Worm (Caenorhabditis elegans) whole organism, young adult: ENCODE measurements around the gene F10A3.17.

ENCODE experiments used
- B0019.2 ChIP-seq: fragments of 200-800 bp; sonication (Bioruptor generic); conservative IDR thresholded peaks from 2 replicates; pipeline ENCODE4 v1.3.6; 2022; ENCODE audit warnings: missing genetic modification reagents, missing genetic modification characterization, missing compliant biosample characterization
- C06A6.2 ChIP-seq: fragments of 200-800 bp; sonication (Bioruptor generic); conservative IDR thresholded peaks from 2 replicates; pipeline ENCODE4 v1.3.6; 2022; ENCODE audit warnings: missing genetic modification characterization, missing compliant biosample characterization
- C17E4.6 ChIP-seq: fragments of 200-800 bp; sonication (Bioruptor generic); IDR thresholded peaks from 2 replicates; pipeline ENCODE4 v1.3.6; 2022; ENCODE audit warnings: missing genetic modification reagents, missing genetic modification characterization, missing compliant biosample characterization
- F22D6.2 ChIP-seq: sonication (generic microtip); optimal IDR thresholded peaks from 2 replicates; lab custom pipeline; 2016; ENCODE audit warnings: mild to moderate bottlenecking, missing genetic modification characterization, missing compliant biosample characterization
- F49E8.2 ChIP-seq: sonication (generic microtip); optimal IDR thresholded peaks from 3 replicates; lab custom pipeline; 2017; ENCODE audit warnings: missing genetic modification characterization, mild to moderate bottlenecking, missing compliant biosample characterization, antibody characterized with exemption, moderate library complexity; ENCODE audit not compliant: insufficient read depth
- F57C9.4 ChIP-seq: sonication (generic microtip); optimal IDR thresholded peaks from 2 replicates; lab custom pipeline; 2017; ENCODE audit warnings: mild to moderate bottlenecking, missing genetic modification characterization, missing compliant biosample characterization
- K11D2.4 ChIP-seq: fragments of 200-800 bp; sonication (Bioruptor generic); IDR thresholded peaks from 2 replicates; pipeline ENCODE4 v1.3.6; 2022; ENCODE audit warnings: missing genetic modification reagents, missing genetic modification characterization, missing compliant biosample characterization
- Y67H2A.10 ChIP-seq: fragments of 200-800 bp; sonication (Bioruptor generic); conservative IDR thresholded peaks from 2 replicates; pipeline ENCODE4 v1.3.6; 2022; ENCODE audit warnings: missing genetic modification reagents, missing genetic modification characterization, missing compliant biosample characterization
- akir-1 ChIP-seq: fragments of 200-800 bp; sonication (Bioruptor generic); optimal IDR thresholded peaks from 2 replicates; lab custom pipeline; 2018; ENCODE audit warnings: mild to moderate bottlenecking, missing genetic modification characterization, moderate library complexity, missing compliant biosample characterization
- aptf-2 ChIP-seq: fragments of 200-800 bp; sonication (Bioruptor generic); conservative IDR thresholded peaks from 2 replicates; pipeline ENCODE4 v1.3.6; 2022; ENCODE audit warnings: missing genetic modification reagents, missing genetic modification characterization, missing compliant biosample characterization
- bed-1 ChIP-seq: fragments of 200-800 bp; sonication (Bioruptor generic); IDR thresholded peaks from 2 replicates; pipeline ENCODE4 v1.3.6; 2022; ENCODE audit warnings: missing genetic modification reagents, missing genetic modification characterization, missing compliant biosample characterization
- bed-2 ChIP-seq: fragments of 200-800 bp; sonication (Bioruptor generic); IDR thresholded peaks from 2 replicates; pipeline ENCODE4 v1.3.6; 2022; ENCODE audit warnings: missing genetic modification reagents, missing genetic modification characterization, missing compliant biosample characterization
- ceh-58 ChIP-seq: fragments of 200-800 bp; sonication (Bioruptor generic); IDR thresholded peaks from 2 replicates; pipeline ENCODE4 v1.3.6; 2022; ENCODE audit warnings: missing genetic modification characterization, missing compliant biosample characterization
- ceh-79 ChIP-seq: sonication (generic microtip); optimal IDR thresholded peaks from 2 replicates; lab custom pipeline; 2017; ENCODE audit warnings: mild to moderate bottlenecking, missing genetic modification characterization, missing compliant biosample characterization
- chd-7 ChIP-seq: sonication (generic microtip); optimal IDR thresholded peaks from 2 replicates; lab custom pipeline; 2016; ENCODE audit warnings: mild to moderate bottlenecking, missing genetic modification characterization, moderate library complexity, missing compliant biosample characterization
- dox-1 ChIP-seq: fragments of 200-800 bp; sonication (Bioruptor generic); IDR thresholded peaks from 2 replicates; pipeline ENCODE4 v1.3.6; 2022; ENCODE audit warnings: missing genetic modification reagents, missing genetic modification characterization, missing compliant biosample characterization
- dpl-1 ChIP-seq: fragments of 150-350 bp; optimal IDR thresholded peaks from 2 replicates; lab custom pipeline; 2014; ENCODE audit warnings: missing biosample characterization, missing genetic modification reagents, missing genetic modification characterization
- ets-4 ChIP-seq: fragments of 200-800 bp; sonication (Bioruptor generic); optimal IDR thresholded peaks from 2 replicates; lab custom pipeline; 2018; ENCODE audit warnings: mild to moderate bottlenecking, missing genetic modification characterization, missing compliant biosample characterization
- hlh-12 ChIP-seq: sonication (generic microtip); optimal IDR thresholded peaks from 2 replicates; lab custom pipeline; 2016; ENCODE audit warnings: missing genetic modification characterization, missing compliant biosample characterization
- hlh-26 ChIP-seq: fragments of 200-800 bp; sonication (Bioruptor generic); conservative IDR thresholded peaks from 2 replicates; pipeline ENCODE4 v1.3.6; 2022; ENCODE audit warnings: missing genetic modification reagents, missing genetic modification characterization, missing compliant biosample characterization
- hmg-1.2 ChIP-seq: fragments of 200-800 bp; sonication (Bioruptor generic); IDR thresholded peaks from 2 replicates; pipeline ENCODE4 v1.3.6; 2022; ENCODE audit warnings: missing genetic modification reagents, missing genetic modification characterization, missing compliant biosample characterization
- hsf-1 ChIP-seq: fragments of 200-800 bp; sonication (Bioruptor generic); IDR thresholded peaks from 2 replicates; pipeline ENCODE4 v1.3.6; 2022; ENCODE audit warnings: missing genetic modification reagents, missing genetic modification characterization, missing compliant biosample characterization
- lag-1 ChIP-seq: fragments of 200-800 bp; sonication (Bioruptor generic); IDR thresholded peaks from 2 replicates; pipeline ENCODE4 v1.3.6; 2022; ENCODE audit warnings: missing genetic modification reagents, missing genetic modification characterization, missing compliant biosample characterization
- let-526 ChIP-seq: fragments of 200-800 bp; sonication (Bioruptor generic); IDR thresholded peaks from 2 replicates; pipeline ENCODE4 v1.3.6; 2022; ENCODE audit warnings: missing genetic modification reagents, missing genetic modification characterization, missing compliant biosample characterization
- lin-35 ChIP-seq, 3 experiments: fragments of 150-350 bp in 2 of 3; sonication (generic microtip) in 1 of 3; optimal IDR thresholded peaks; 2 replicates each; lab custom pipeline; 2014 to 2018; ENCODE audit warnings: missing biosample characterization in 3 of 3, missing genetic modification characterization in 3 of 3, missing genetic modification reagents in 3 of 3
- lir-1 ChIP-seq: fragments of 200-800 bp; sonication (Bioruptor generic); conservative IDR thresholded peaks from 2 replicates; pipeline ENCODE4 v1.3.6; 2022; ENCODE audit warnings: missing genetic modification reagents, missing genetic modification characterization, missing compliant biosample characterization
- madf-8 ChIP-seq: fragments of 200-800 bp; sonication (Bioruptor generic); conservative IDR thresholded peaks from 2 replicates; pipeline ENCODE4 v1.3.6; 2022; ENCODE audit warnings: missing genetic modification reagents, missing genetic modification characterization, missing compliant biosample characterization
- mxl-1 ChIP-seq: sonication (generic microtip); optimal IDR thresholded peaks from 2 replicates; lab custom pipeline; 2016; ENCODE audit warnings: missing genetic modification characterization, missing compliant biosample characterization
- nhr-80 ChIP-seq: sonication (generic microtip); optimal IDR thresholded peaks from 2 replicates; lab custom pipeline; 2016; ENCODE audit warnings: missing genetic modification characterization, missing compliant biosample characterization
- rcor-1 ChIP-seq: fragments of 200-800 bp; sonication (Bioruptor generic); IDR thresholded peaks from 2 replicates; pipeline ENCODE4 v1.3.6; 2022; ENCODE audit warnings: missing genetic modification reagents, missing genetic modification characterization, missing compliant biosample characterization
- repo-1 ChIP-seq: sonication (generic microtip); optimal IDR thresholded peaks from 2 replicates; lab custom pipeline; 2017; ENCODE audit warnings: mild to moderate bottlenecking, missing genetic modification characterization, missing compliant biosample characterization
- tbx-9 ChIP-seq: sonication (generic microtip); optimal IDR thresholded peaks from 2 replicates; lab custom pipeline; 2016; ENCODE audit warnings: borderline replicate concordance, missing genetic modification characterization, inconsistent platforms, missing compliant biosample characterization
- zfh-2 ChIP-seq: fragments of 200-800 bp; sonication (Bioruptor generic); conservative IDR thresholded peaks from 2 replicates; pipeline ENCODE4 v1.3.6; 2022; ENCODE audit warnings: missing genetic modification reagents, missing genetic modification characterization, missing compliant biosample characterization
- ztf-22 ChIP-seq: fragments of 200-800 bp; sonication (Bioruptor generic); optimal IDR thresholded peaks from 2 replicates; lab custom pipeline; 2018; ENCODE audit warnings: mild to moderate bottlenecking, missing genetic modification characterization, moderate library complexity, missing compliant biosample characterization
- ztf-25 ChIP-seq: fragments of 200-800 bp; sonication (Bioruptor generic); IDR thresholded peaks from 2 replicates; pipeline ENCODE4 v1.3.6; 2022; ENCODE audit warnings: missing genetic modification reagents, missing genetic modification characterization, missing compliant biosample characterization

The F10A3.17 gene

DNA sequence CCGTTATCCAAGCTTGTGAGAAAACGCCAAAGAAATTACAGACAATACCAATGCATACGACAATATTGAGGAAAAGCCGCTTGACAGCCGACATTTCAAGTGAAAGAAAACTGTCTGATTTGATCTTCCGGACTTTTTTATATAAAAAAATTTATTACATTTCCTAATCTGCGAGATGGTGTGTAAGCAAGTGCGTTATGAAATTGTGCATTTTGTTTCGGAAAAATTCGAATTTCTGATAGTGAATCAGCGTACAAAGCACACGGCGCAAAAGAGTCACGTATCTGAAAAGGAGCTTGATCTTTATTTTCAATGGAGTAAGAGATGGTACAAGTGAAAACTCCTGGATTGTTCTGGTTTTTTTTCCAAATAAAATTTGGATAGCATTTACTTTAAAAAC is 18.4 kb downstream of the F10A3.17 start, which contains the start of gene clc-32 (continued):
- no peak for TF ChIP-seq madf-8 (GFP tag; lab: Robert Waterston, UW)
- TF ChIP-seq mxl-1 (tag; lab: Kevin White, UChicago), result no peak
- TF ChIP-seq aptf-2 (GFP tag; lab: Robert Waterston, UW), result no peak
- no peak for TF ChIP-seq Y67H2A.10 (GFP tag; lab: Robert Waterston, UW)
- no peak for TF ChIP-seq nhr-80 (tag; lab: Kevin White, UChicago)

DNA sequence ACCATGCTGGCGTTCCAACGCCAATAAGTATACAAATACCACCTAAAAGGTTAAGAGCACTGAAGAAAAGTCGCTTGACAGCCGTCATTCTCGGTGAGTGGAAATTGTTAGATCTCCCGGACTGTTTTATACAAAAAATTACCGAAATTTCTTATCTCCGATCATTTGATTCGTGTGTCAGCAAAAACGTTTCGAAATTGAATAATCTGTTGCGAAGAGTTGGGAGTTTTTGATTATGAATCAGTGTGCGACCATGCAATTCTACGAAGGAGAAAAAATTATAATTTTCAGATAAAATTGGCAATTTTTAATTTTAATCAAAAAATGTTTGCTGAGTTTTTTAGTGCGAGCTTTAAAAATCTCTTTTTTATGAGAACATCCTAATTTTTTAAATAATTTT is 20.0 kb downstream of the F10A3.17 start, which contains the start of gene clc-11:
Gene clc-11 (minus strand): TSS at position 101 of the 400 bp plus-strand sequence.
- TF ChIP-seq C17E4.6, result no peak
- no peak for TF ChIP-seq ztf-25
- TF ChIP-seq C06A6.2 (GFP tag; lab: Robert Waterston, UW), result no peak
- TF ChIP-seq ceh-79, result no peak
- TF ChIP-seq K11D2.4 (GFP tag; lab: Robert Waterston, UW), result no peak
- TF ChIP-seq zfh-2 (GFP tag; lab: Robert Waterston, UW), result no peak
- TF ChIP-seq hsf-1 (GFP tag; lab: Robert Waterston, UW), result no peak
- TF ChIP-seq F22D6.2 (tag; lab: Kevin White, UChicago), result no peak
- no peak for TF ChIP-seq F57C9.4 (tag; lab: Kevin White, UChicago)
- no peak for TF ChIP-seq lir-1 (GFP tag; lab: Robert Waterston, UW)
- no peak for TF ChIP-seq tbx-9 (tag; lab: Kevin White, UChicago)

DNA sequence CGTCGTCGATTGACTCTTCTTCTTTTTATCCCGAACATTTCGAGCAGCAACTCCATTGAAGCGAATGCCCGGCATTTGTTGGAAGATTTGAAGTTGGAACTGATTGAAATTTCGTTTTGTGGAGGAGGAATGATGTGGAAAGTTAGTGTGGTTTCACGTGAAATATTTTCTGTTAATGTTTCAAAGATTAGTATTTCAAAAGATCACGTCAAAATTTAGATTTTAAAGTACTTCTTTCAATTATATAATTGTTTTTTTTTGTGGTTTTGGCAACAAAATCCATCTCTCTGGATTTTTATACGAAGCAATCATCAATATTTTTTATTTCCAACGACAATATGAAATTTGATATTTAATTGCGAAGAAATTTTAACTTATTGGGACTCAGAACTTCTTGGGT is 22.5 kb downstream of the F10A3.17 start, which contains the start of gene F44G3.7:
Gene F44G3.7 (minus strand): TSS at position 101 of the 400 bp plus-strand sequence.
- TF ChIP-seq ets-4 (no peak), dox-1 (GFP tag; lab: Robert Waterston, UW) (no peak), rcor-1 (GFP tag; lab: Robert Waterston, UW) (no peak), ceh-58 (GFP tag; lab: Robert Waterston, UW) (no peak), lag-1 (GFP tag; lab: Robert Waterston, UW) (no peak), repo-1 (tag; lab: Kevin White, UChicago) (no peak), ceh-79 (no peak), akir-1 (GFP tag; lab: Kevin White, UChicago) (no peak), ztf-22 (GFP tag; lab: Kevin White, UChicago) (no peak), F22D6.2 (tag; lab: Kevin White, UChicago) (no peak), hlh-12 (tag; lab: Kevin White, UChicago) (no peak), chd-7 (tag; lab: Kevin White, UChicago) (no peak), dpl-1 (GFP tag; lab: Kevin White, UChicago) (no peak), bed-1 (GFP tag; lab: Robert Waterston, UW) (no peak), aptf-2 (GFP tag; lab: Robert Waterston, UW) (no peak), lin-35 (GFP tag; optimal IDR thresholded peaks at IDR 0.05; lab: Kevin White, UChicago) (no peak), hmg-1.2 (GFP tag; lab: Robert Waterston, UW) (no peak)

DNA sequence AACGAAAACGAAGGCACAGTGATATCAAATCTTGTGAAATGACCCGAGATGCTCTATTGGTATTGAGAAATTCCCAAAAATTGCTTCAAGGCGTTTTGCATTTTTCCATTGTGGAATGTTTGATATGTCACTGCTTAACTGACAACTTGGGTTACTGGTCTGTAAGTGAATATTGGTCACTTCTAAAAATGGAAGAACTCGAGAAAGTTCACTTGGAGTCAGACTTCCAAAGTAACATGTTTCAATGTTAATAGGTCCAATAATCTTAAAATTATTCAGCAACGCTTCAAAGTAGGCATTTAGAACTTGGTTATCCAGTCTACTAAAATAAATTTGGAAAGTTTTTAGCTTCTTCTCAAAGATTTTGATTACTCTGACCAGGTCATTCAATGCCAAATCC is 26.8 kb downstream of the F10A3.17 start, which contains the start of gene fbxa-144:
Gene fbxa-144 (minus strand): TSS at position 101 of the 400 bp plus-strand sequence.
- TF ChIP-seq let-526 (no peak), hlh-26 (GFP tag; lab: Robert Waterston, UW) (no peak), B0019.2 (no peak), F49E8.2 (tag; lab: Kevin White, UChicago) (no peak), bed-2 (GFP tag; lab: Robert Waterston, UW) (no peak), hmg-1.2 (GFP tag; lab: Robert Waterston, UW) (no peak)
